Worm (Caenorhabditis elegans): Measurements from ENCODE around the gene grl-22.

The grl-22 gene

DNA sequence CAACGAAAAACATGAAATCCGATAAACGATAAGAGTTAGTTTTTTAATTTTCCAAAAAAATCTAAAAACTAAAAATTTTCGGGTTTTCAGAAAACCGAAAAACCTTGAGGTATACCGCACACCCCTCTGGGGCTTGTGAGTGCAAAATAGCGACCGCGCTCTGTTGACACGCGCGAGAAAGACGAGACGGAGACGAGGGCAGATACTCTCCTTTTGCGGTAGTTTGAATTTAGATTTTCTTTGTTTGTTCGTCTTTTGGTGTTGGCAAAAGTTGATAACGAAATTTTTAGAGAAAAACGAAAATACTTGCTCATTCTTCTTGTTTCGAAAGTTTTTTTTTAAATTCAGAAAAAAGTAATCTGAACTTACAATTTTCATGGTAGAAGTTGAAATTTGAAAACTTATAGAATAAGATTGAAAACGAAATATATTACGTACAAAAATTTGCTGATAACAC, 8.2 kb downstream of the grl-22 start, which contains the start of the genes W03A5.2 and Y32H12A.8 (continued):
- TF ChIP-seq egl-13 (tag; optimal IDR thresholded peaks at IDR 0.05) (no peak), mef-2 (tag; optimal IDR thresholded peaks at IDR 0.05) (no peak), lin-39 (tag; optimal IDR thresholded peaks at IDR 0.05) (no peak), nhr-11 (tag; optimal IDR thresholded peaks at IDR 0.05) (no peak), lin-35 (GFP tag; optimal IDR thresholded peaks at IDR 0.05) (peak; percentile 72 to 95), elt-3 (tag; optimal IDR thresholded peaks at IDR 0.05) (peak in 1 of 6 experiments; percentile 15), isw-1 (GFP tag; IDR thresholded peaks at IDR 0.05) (peak; percentile 6; the same call in 1 of the 2 replicates), ceh-8 (GFP tag; optimal IDR thresholded peaks at IDR 0.05) (no peak), C16A3.4 (tag; optimal IDR thresholded peaks at IDR 0.05) (peak; percentile 31)

DNA sequence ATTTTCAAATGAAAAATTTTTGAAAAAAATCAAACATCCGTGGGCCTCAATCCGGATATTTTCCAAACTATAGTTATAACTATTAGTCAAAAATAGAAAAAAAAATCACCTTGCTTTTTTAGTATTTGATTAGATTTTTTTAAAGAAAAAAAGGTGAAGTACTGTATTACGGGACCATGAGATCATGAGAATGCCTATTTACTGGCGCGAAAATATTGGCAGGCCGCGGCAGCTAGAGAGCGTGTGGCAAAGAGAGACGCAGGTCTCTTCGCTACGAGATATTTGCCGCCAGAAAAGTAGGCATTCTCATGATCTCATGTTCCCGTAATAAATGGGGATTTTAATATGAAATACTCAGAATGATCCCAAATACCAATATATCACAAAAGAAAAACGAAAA, 8.8 kb downstream of the grl-22 start:
- no peak for TF ChIP-seq dsc-1 (tag; optimal IDR thresholded peaks at IDR 0.05)
- TF ChIP-seq fkh-10 (GFP tag; optimal IDR thresholded peaks at IDR 0.05), result no peak
- TF ChIP-seq zip-4 (GFP tag; optimal IDR thresholded peaks at IDR 0.05), result no peak
- TF ChIP-seq hlh-4 (tag; optimal IDR thresholded peaks at IDR 0.05), result no peak
- no peak for TF ChIP-seq fkh-8 (tag; optimal IDR thresholded peaks at IDR 0.05)

DNA sequence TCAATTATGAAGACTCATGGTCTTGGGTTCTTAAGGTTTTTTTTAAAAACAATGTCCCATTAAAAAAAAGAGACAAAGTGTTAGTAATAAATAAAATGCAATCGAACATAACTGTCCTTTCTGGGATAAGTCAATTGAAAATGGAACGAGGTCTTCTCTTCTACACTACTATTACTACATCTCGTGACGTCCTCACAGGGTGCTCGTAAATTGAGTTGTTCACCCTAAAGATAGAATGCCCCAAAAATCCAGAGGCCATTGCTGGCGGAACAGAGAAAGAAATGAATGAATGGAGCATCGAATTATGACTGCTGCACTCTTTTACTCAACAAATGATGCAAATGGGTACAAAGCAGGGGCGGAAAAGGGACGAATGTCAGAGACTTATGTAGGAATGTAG, 11.4 kb downstream of the grl-22 start:
- TF ChIP-seq elt-3 (tag; optimal IDR thresholded peaks at IDR 0.05) (no peak), egl-27 (tag; optimal IDR thresholded peaks at IDR 0.05) (no peak), fkh-4 (tag; optimal IDR thresholded peaks at IDR 0.05; ENCODE audit: borderline replicate concordance) (no peak), ama-1 (optimal IDR thresholded peaks at IDR 0.05) (no peak), F16B12.6 (tag; optimal IDR thresholded peaks at IDR 0.05) (no peak), efl-1 (optimal IDR thresholded peaks at IDR 0.05) (no peak), efl-1 (GFP tag; optimal IDR thresholded peaks at IDR 0.05 in 1 of 2) (peak in 1 of 2 experiments; percentile 1), sox-4 (tag; optimal IDR thresholded peaks at IDR 0.05) (no peak), fos-1 (tag; optimal IDR thresholded peaks at IDR 0.05) (no peak)

- TF ChIP-seq zip-4 (GFP tag; optimal IDR thresholded peaks at IDR 0.05) (no peak), efl-1 (optimal IDR thresholded peaks at IDR 0.05) (no peak), efl-1 (GFP tag; optimal IDR thresholded peaks at IDR 0.05 in 1 of 2) (peak in 1 of 2 experiments; percentile 62), fkh-10 (GFP tag; optimal IDR thresholded peaks at IDR 0.05) (no peak), sptf-1 (tag; optimal IDR thresholded peaks at IDR 0.05) (no peak), nhr-19 (GFP tag; conservative IDR thresholded peaks at IDR 0.05) (no peak), ama-1 (optimal IDR thresholded peaks at IDR 0.05) (no peak)
Measured at ce11 chrIII:5395746-5396145, 18.1 kb downstream of the grl-22 start.

DNA sequence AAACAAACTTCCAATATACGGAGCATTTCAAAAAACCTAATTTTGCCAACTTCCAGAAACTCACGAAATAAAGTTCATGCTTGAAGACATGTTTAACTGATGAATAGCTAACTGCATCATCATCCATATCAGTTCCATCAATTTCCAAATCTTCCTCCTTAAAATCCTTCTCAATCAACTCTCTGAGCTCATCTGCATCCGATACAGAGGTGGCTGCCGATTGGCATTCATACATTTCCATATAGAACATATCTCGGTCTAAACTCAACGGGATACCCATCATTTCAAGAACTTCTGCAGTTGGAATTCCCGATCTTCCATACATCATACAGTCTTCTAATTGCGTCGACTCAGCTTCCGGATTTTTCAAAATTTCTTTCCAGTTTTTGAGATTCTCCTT, 24.4 kb downstream of the grl-22 start:
- TF ChIP-seq nhr-84 (tag; optimal IDR thresholded peaks at IDR 0.05) (no peak), dsc-1 (tag; optimal IDR thresholded peaks at IDR 0.05) (no peak), lin-39 (tag; optimal IDR thresholded peaks at IDR 0.05) (no peak), nhr-237 (tag; optimal IDR thresholded peaks at IDR 0.05) (no peak), ceh-8 (GFP tag; optimal IDR thresholded peaks at IDR 0.05) (no peak)

- no peak for TF ChIP-seq sup-37 (GFP tag; optimal IDR thresholded peaks at IDR 0.05)
- no peak for TF ChIP-seq rnt-1 (tag; optimal IDR thresholded peaks at IDR 0.05)
- TF ChIP-seq skn-1 (tag; optimal IDR thresholded peaks at IDR 0.05), result no peak
- TF ChIP-seq nhr-237 (tag; optimal IDR thresholded peaks at IDR 0.05), result no peak
- TF ChIP-seq mdl-1 (tag; optimal IDR thresholded peaks at IDR 0.05), result no peak
- TF ChIP-seq lin-39 (tag; optimal IDR thresholded peaks at IDR 0.05), result no peak
- TF ChIP-seq lsy-2 (tag; optimal IDR thresholded peaks at IDR 0.05), result no peak
- TF ChIP-seq unc-62 (GFP tag; optimal IDR thresholded peaks at IDR 0.05), result no peak
- no peak for TF ChIP-seq mab-9 (GFP tag; IDR thresholded peaks at IDR 0.05)
- no peak for TF ChIP-seq elt-2 (tag; optimal IDR thresholded peaks at IDR 0.05)
Measured at ce11 chrIII:5388113-5388512, 25.7 kb downstream of the grl-22 start.

Data from whole organism, L1 larva.